Fruit fly (Drosophila melanogaster) whole organism, embryonic: ENCODE results near the gene Cdk1.

Experiments
- BEAF-32 ChIP-seq: fragments of 200-800 bp; sonication (Bioruptor generic); optimal IDR thresholded peaks from 3 replicates; lab custom pipeline; 2017; ENCODE audit warnings: missing biosample characterization, missing genetic modification characterization, mild to moderate bottlenecking, moderate library complexity, missing genetic modification reagents
- Bdp1 ChIP-seq: fragments of 200-800 bp; sonication (Bioruptor generic); optimal IDR thresholded peaks from 3 replicates; lab custom pipeline; 2016; ENCODE audit warnings: missing biosample characterization, missing genetic modification characterization
- CG10267 ChIP-seq: fragments of 200-800 bp; sonication (Bioruptor generic); optimal IDR thresholded peaks from 2 replicates; lab custom pipeline; 2018; ENCODE audit warnings: missing biosample characterization, mild to moderate bottlenecking, missing genetic modification characterization, moderate library complexity
- CG11247 ChIP-seq: fragments of 200-800 bp; sonication (Bioruptor generic); IDR thresholded peaks from 2 replicates; pipeline ENCODE4 v1.3.6; 2022; ENCODE audit warnings: missing biosample characterization, missing genetic modification characterization
- CG12299 ChIP-seq: fragments of 200-800 bp; sonication (Bioruptor generic); optimal IDR thresholded peaks from 2 replicates; lab custom pipeline; 2018; ENCODE audit warnings: missing biosample characterization, mild to moderate bottlenecking, missing genetic modification characterization
- CG12659 ChIP-seq: fragments of 200-800 bp; sonication (Bioruptor generic); optimal IDR thresholded peaks from 3 replicates; lab custom pipeline; 2017; ENCODE audit warnings: mild to moderate bottlenecking, missing biosample characterization, missing genetic modification reagents, missing genetic modification characterization
- CG13775 ChIP-seq: fragments of 200-800 bp; sonication (Bioruptor generic); optimal IDR thresholded peaks from 3 replicates; lab custom pipeline; 2017; ENCODE audit warnings: missing biosample characterization, mild to moderate bottlenecking, missing genetic modification characterization
- CG15601 ChIP-seq: fragments of 200-800 bp; sonication (Bioruptor generic); optimal IDR thresholded peaks from 3 replicates; lab custom pipeline; 2019; ENCODE audit warnings: missing biosample characterization, mild to moderate bottlenecking, missing genetic modification characterization, moderate library complexity
- CG1602 ChIP-seq: fragments of 200-800 bp; sonication (Bioruptor generic); optimal IDR thresholded peaks from 3 replicates; lab custom pipeline; 2016; ENCODE audit warnings: missing biosample characterization, missing genetic modification characterization
- CG16779 ChIP-seq: fragments of 200-800 bp; sonication (Bioruptor generic); IDR thresholded peaks from 2 replicates; pipeline ENCODE4 v1.3.6; 2022; ENCODE audit warnings: missing biosample characterization, missing genetic modification characterization
- CG1792 ChIP-seq: fragments of 200-800 bp; sonication (Bioruptor generic); optimal IDR thresholded peaks from 2 replicates; lab custom pipeline; 2016; ENCODE audit warnings: missing biosample characterization, missing genetic modification characterization
- CG18619 ChIP-seq: fragments of 200-800 bp; sonication (Bioruptor generic); optimal IDR thresholded peaks from 3 replicates; lab custom pipeline; 2017; ENCODE audit warnings: missing biosample characterization, mild to moderate bottlenecking, missing genetic modification characterization
- CG30020 ChIP-seq: fragments of 200-800 bp; optimal IDR thresholded peaks from 2 replicates; lab custom pipeline; 2019; ENCODE audit warnings: missing biosample characterization, mild to moderate bottlenecking, missing genetic modification characterization, moderate library complexity
- CG3065 ChIP-seq: fragments of 200-800 bp; sonication (Bioruptor generic); optimal IDR thresholded peaks from 2 replicates; lab custom pipeline; 2016; ENCODE audit warnings: missing biosample characterization, missing genetic modification characterization
- CG34376 ChIP-seq: fragments of 200-800 bp; sonication (Bioruptor generic); optimal IDR thresholded peaks from 2 replicates; lab custom pipeline; 2018; ENCODE audit warnings: missing biosample characterization, mild to moderate bottlenecking, missing genetic modification characterization
- CG3726 ChIP-seq: fragments of 200-800 bp; sonication (Bioruptor generic); IDR thresholded peaks from 3 replicates; pipeline ENCODE4, ENCODE4 v1.3.6; 2022; ENCODE audit warnings: missing biosample characterization, missing genetic modification characterization
- CG5180 ChIP-seq: fragments of 200-800 bp; sonication (Bioruptor generic); optimal IDR thresholded peaks from 3 replicates; lab custom pipeline; 2017; ENCODE audit warnings: missing biosample characterization, missing genetic modification characterization, mild to moderate bottlenecking, moderate library complexity, missing genetic modification reagents
- CG6683 ChIP-seq: fragments of 200-800 bp; sonication (Bioruptor generic); optimal IDR thresholded peaks from 2 replicates; lab custom pipeline; 2017; ENCODE audit warnings: missing biosample characterization, mild to moderate bottlenecking, missing genetic modification characterization, missing genetic modification reagents
- CG6854 ChIP-seq: fragments of 200-800 bp; sonication (Bioruptor generic); optimal IDR thresholded peaks from 3 replicates; lab custom pipeline; 2017; ENCODE audit warnings: missing biosample characterization, mild to moderate bottlenecking, missing genetic modification characterization
- CG7271 ChIP-seq: fragments of 200-800 bp; sonication (Bioruptor generic); optimal IDR thresholded peaks from 2 replicates; lab custom pipeline; 2018; ENCODE audit warnings: missing biosample characterization, mild to moderate bottlenecking, missing genetic modification characterization, moderate library complexity
- CG7745 ChIP-seq: fragments of 200-800 bp; sonication (Bioruptor generic); optimal IDR thresholded peaks from 2 replicates; lab custom pipeline; 2018; ENCODE audit warnings: missing biosample characterization, mild to moderate bottlenecking, missing genetic modification characterization, moderate library complexity
- CG8478 ChIP-seq: fragments of >200 bp; optimal IDR thresholded peaks from 2 replicates; lab custom pipeline; 2018
- CG9215 ChIP-seq: fragments of 200-800 bp; sonication (Bioruptor generic); IDR thresholded peaks from 2 replicates; pipeline ENCODE4 v1.3.6; 2022; ENCODE audit warnings: missing biosample characterization, missing genetic modification characterization
- CG9876 ChIP-seq: fragments of 200-800 bp; sonication (Bioruptor generic); optimal IDR thresholded peaks from 2 replicates; lab custom pipeline; 2016; ENCODE audit warnings: missing biosample characterization, missing genetic modification characterization
- Dad ChIP-seq: fragments of 200-800 bp; sonication (Bioruptor generic); optimal IDR thresholded peaks from 3 replicates; lab custom pipeline; 2016; ENCODE audit warnings: missing biosample characterization, missing genetic modification characterization
- Lpt ChIP-seq: fragments of >200 bp; optimal IDR thresholded peaks from 2 replicates; lab custom pipeline; 2018; ENCODE audit warnings: missing biosample characterization, missing genetic modification characterization
- aop ChIP-seq: fragments of 200-800 bp; sonication (Bioruptor generic); IDR thresholded peaks from 2 replicates; pipeline ENCODE4 v1.3.6; 2022; ENCODE audit warnings: missing biosample characterization, missing genetic modification characterization
- ase ChIP-seq: fragments of 200-800 bp; sonication (Bioruptor generic); IDR thresholded peaks from 3 replicates; pipeline ENCODE4 v1.3.6; 2022; ENCODE audit warnings: missing biosample characterization, missing genetic modification characterization
- cas ChIP-seq: fragments of 200-800 bp; sonication (Bioruptor generic); IDR thresholded peaks from 2 replicates; pipeline ENCODE4 v1.3.6; 2022; ENCODE audit warnings: missing biosample characterization, missing genetic modification characterization
- corto ChIP-seq: fragments of 200-800 bp; sonication (Bioruptor generic); optimal IDR thresholded peaks from 2 replicates; lab custom pipeline; 2016; ENCODE audit warnings: missing biosample characterization, mild to moderate bottlenecking, missing genetic modification characterization, moderate library complexity
- crc ChIP-seq: fragments of 200-800 bp; sonication (Bioruptor generic); optimal IDR thresholded peaks from 2 replicates; lab custom pipeline; 2016; ENCODE audit warnings: missing biosample characterization, missing genetic modification characterization
- crp ChIP-seq, 2 experiments: fragments of 200-800 bp; sonication (Bioruptor generic); optimal IDR thresholded peaks; 2 replicates in 1 of 2; 3 replicates in 1 of 2; lab custom pipeline; 2017; ENCODE audit warnings: missing biosample characterization in 2 of 2, missing genetic modification characterization in 2 of 2, mild to moderate bottlenecking in 1 of 2, moderate library complexity in 1 of 2
- danr ChIP-seq: fragments of 200-800 bp; sonication (Bioruptor generic); IDR thresholded peaks from 2 replicates; pipeline ENCODE4 v1.3.6; 2022; ENCODE audit warnings: missing biosample characterization, missing genetic modification characterization
- exex ChIP-seq: fragments of 200-800 bp; sonication (Bioruptor generic); optimal IDR thresholded peaks from 4 replicates; lab custom pipeline; 2018; ENCODE audit warnings: missing biosample characterization, mild to moderate bottlenecking, missing genetic modification characterization, moderate library complexity
- fd102C ChIP-seq: fragments of 200-800 bp; sonication (Bioruptor generic); optimal IDR thresholded peaks from 2 replicates; lab custom pipeline; 2018; ENCODE audit warnings: missing biosample characterization, mild to moderate bottlenecking, missing genetic modification characterization, moderate library complexity
- fru ChIP-seq: fragments of >200 bp; optimal IDR thresholded peaks from 2 replicates; lab custom pipeline; 2017
- fu2 ChIP-seq: fragments of 200-800 bp; sonication (Bioruptor generic); optimal IDR thresholded peaks from 2 replicates; lab custom pipeline; 2016; ENCODE audit warnings: missing biosample characterization, missing genetic modification characterization
- kah ChIP-seq: fragments of 200-800 bp; sonication (Bioruptor generic); optimal IDR thresholded peaks from 2 replicates; lab custom pipeline; 2018; ENCODE audit warnings: missing biosample characterization, mild to moderate bottlenecking, missing genetic modification characterization
- lab ChIP-seq: fragments of 200-800 bp; sonication (Bioruptor generic); optimal IDR thresholded peaks from 3 replicates; lab custom pipeline; 2017; ENCODE audit warnings: missing biosample characterization, missing genetic modification characterization, mild to moderate bottlenecking, moderate library complexity, missing genetic modification reagents
- lmd ChIP-seq: fragments of 200-800 bp; sonication (Bioruptor generic); IDR thresholded peaks from 2 replicates; pipeline ENCODE4 v1.3.6; 2022; ENCODE audit warnings: missing biosample characterization, missing genetic modification characterization
- lov ChIP-seq, 2 experiments: fragments of 200-800 bp in 1 of 2; fragments of >200 bp in 1 of 2; sonication (Bioruptor generic) in 1 of 2; IDR thresholded peaks in 1 of 2; optimal IDR thresholded peaks in 1 of 2; 2 replicates in 1 of 2; 3 replicates in 1 of 2; pipeline versions ENCODE4 v1.3.6 to Lab custom; 2017 to 2022; ENCODE audit warnings: missing biosample characterization in 1 of 2, missing genetic modification characterization in 1 of 2
- pnt ChIP-seq: fragments of 200-800 bp; sonication (Bioruptor generic); optimal IDR thresholded peaks from 3 replicates; lab custom pipeline; 2016; ENCODE audit warnings: missing biosample characterization, missing genetic modification characterization
- repo ChIP-seq: fragments of 200-800 bp; sonication (Bioruptor generic); optimal IDR thresholded peaks from 2 replicates; lab custom pipeline; 2016; ENCODE audit warnings: missing biosample characterization, missing genetic modification characterization
- rib ChIP-seq: fragments of 200-800 bp; sonication (Bioruptor generic); IDR thresholded peaks from 2 replicates; pipeline ENCODE4 v1.3.6; 2022; ENCODE audit warnings: missing biosample characterization, missing genetic modification characterization
- sens ChIP-seq: fragments of 200-800 bp; sonication (Bioruptor generic); peaks from one replicate; lab custom pipeline; 2016; ENCODE audit warnings: missing biosample characterization, missing genetic modification characterization
- slp2 ChIP-seq: fragments of 200-800 bp; sonication (Bioruptor generic); optimal IDR thresholded peaks from 2 replicates; lab custom pipeline; 2016; ENCODE audit warnings: missing biosample characterization, missing genetic modification characterization
- sqz ChIP-seq: fragments of 200-800 bp; sonication (Bioruptor generic); optimal IDR thresholded peaks from 3 replicates; lab custom pipeline; 2018; ENCODE audit warnings: missing biosample characterization, mild to moderate bottlenecking, missing genetic modification characterization
- ssp ChIP-seq: fragments of 200-800 bp; sonication (Bioruptor generic); IDR thresholded peaks from 2 replicates; pipeline ENCODE4 v1.3.6; 2022; ENCODE audit warnings: missing biosample characterization, missing genetic modification characterization
- stwl ChIP-seq: fragments of 200-800 bp; sonication (Bioruptor generic); optimal IDR thresholded peaks from 3 replicates; lab custom pipeline; 2018; ENCODE audit warnings: missing biosample characterization, mild to moderate bottlenecking, missing genetic modification characterization, moderate library complexity
- tin ChIP-seq: fragments of 200-800 bp; sonication (Bioruptor generic); optimal IDR thresholded peaks from 3 replicates; lab custom pipeline; 2016; ENCODE audit warnings: missing biosample characterization, missing genetic modification characterization
- tna ChIP-seq: fragments of 200-800 bp; sonication (Bioruptor generic); IDR thresholded peaks from 2 replicates; pipeline ENCODE4 v1.3.6; 2022; ENCODE audit warnings: missing biosample characterization, missing genetic modification characterization; ENCODE audit not compliant: partially characterized antibody
- wor ChIP-seq: fragments of 200-800 bp; sonication (Bioruptor generic); IDR thresholded peaks from 2 replicates; pipeline ENCODE4 v1.3.6; 2022; ENCODE audit warnings: missing biosample characterization, missing genetic modification characterization

Cdk1 gene

dm6 chr2L:10366525-10366924, 19.5 kb downstream of the Cdk1 start, which contains the start of gene CG5056 (continued):
- no peak for TF ChIP-seq wor (GFP tag; lab: Robert Waterston, UW)
- TF ChIP-seq Lpt (GFP tag; lab: Kevin White, UChicago), result no peak
- TF ChIP-seq CG7745 (tag; lab: Kevin White, UChicago), result no peak
- no peak for TF ChIP-seq fru
- no peak for TF ChIP-seq pnt
- TF ChIP-seq tna, result no peak
- TF ChIP-seq CG15601, result no peak
- TF ChIP-seq lmd (GFP tag; lab: Robert Waterston, UW), result peak; percentile 16; the same call in 1 of the 2 replicates
- TF ChIP-seq lab, result no peak
- TF ChIP-seq CG34376 (GFP tag; lab: Kevin White, UChicago), result no peak
- TF ChIP-seq repo (GFP tag; lab: Kevin White, UChicago), result no peak
- no peak for TF ChIP-seq CG18619 (GFP tag; lab: Kevin White, UChicago)
- TF ChIP-seq tin, result no peak
- peak; percentile 11 for TF ChIP-seq CG7271 (tag; lab: Kevin White, UChicago)
- TF ChIP-seq CG16779 (GFP tag; lab: Robert Waterston, UW), result no peak
- peak; percentile 39; the same call in 1 of the 2 replicates for TF ChIP-seq ssp (GFP tag; lab: Robert Waterston, UW)
- TF ChIP-seq CG13775, result no peak
- TF ChIP-seq CG1792 (GFP tag; lab: Kevin White, UChicago), result no peak
- TF ChIP-seq aop, result no peak
- TF ChIP-seq CG6683, result no peak
- no peak for TF ChIP-seq CG5180 (GFP tag; lab: Kevin White, UChicago)
- TF ChIP-seq sqz, result no peak
- TF ChIP-seq CG3065 (GFP tag; lab: Kevin White, UChicago), result no peak
- no peak for TF ChIP-seq CG12299 (tag; lab: Kevin White, UChicago)
- TF ChIP-seq corto, result no peak
- no peak for TF ChIP-seq CG9876
- TF ChIP-seq CG6854 (GFP tag; lab: Kevin White, UChicago), result no peak
- TF ChIP-seq Bdp1 (GFP tag; lab: Kevin White, UChicago), result no peak
- TF ChIP-seq lov (optimal IDR thresholded peaks at IDR 0.05; lab: Kevin White, UChicago), result no peak
- no peak for TF ChIP-seq lov (GFP tag; IDR thresholded peaks at IDR 0.05; lab: Robert Waterston, UW)
- TF ChIP-seq CG1602 (GFP tag; lab: Kevin White, UChicago), result no peak
- TF ChIP-seq ase (GFP tag; lab: Robert Waterston, UW), result no peak
- peak; percentile 100 for TF ChIP-seq CG30020 (tag; lab: Kevin White, UChicago)
- TF ChIP-seq fu2 (GFP tag; lab: Kevin White, UChicago), result no peak
- no peak for TF ChIP-seq cas (GFP tag; lab: Robert Waterston, UW)
- TF ChIP-seq danr (GFP tag; lab: Robert Waterston, UW), result no peak
- TF ChIP-seq rib (GFP tag; lab: Robert Waterston, UW), result no peak
- no peak for TF ChIP-seq CG9215
- TF ChIP-seq CG12659, result peak; percentile 75
- TF ChIP-seq CG3726 (GFP tag; lab: Robert Waterston, UW), result no peak
- TF ChIP-seq exex (tag; lab: Kevin White, UChicago), result no peak
- no peak for TF ChIP-seq CG8478 (lab: Kevin White, UChicago)
- TF ChIP-seq stwl (tag; lab: Kevin White, UChicago), result peak; percentile 59
- TF ChIP-seq BEAF-32 (GFP tag; lab: Kevin White, UChicago), result peak; percentile 44
- peak in 1 of 2 experiments; percentile 66 for TF ChIP-seq crp (GFP tag; optimal IDR thresholded peaks at IDR 0.05; lab: Kevin White, UChicago)
- TF ChIP-seq slp2 (GFP tag; lab: Kevin White, UChicago), result no peak
- TF ChIP-seq CG10267 (tag; lab: Kevin White, UChicago), result peak; percentile 57
- TF ChIP-seq fd102C, result no peak
- no peak for TF ChIP-seq crc (GFP tag; lab: Kevin White, UChicago)
- no peak for TF ChIP-seq Dad (GFP tag; lab: Kevin White, UChicago)
- peak; percentile 49 for TF ChIP-seq sens
- no peak for TF ChIP-seq CG11247 (GFP tag; lab: Robert Waterston, UW)
- no peak for TF ChIP-seq kah (GFP tag; lab: Kevin White, UChicago)
